Worm (Caenorhabditis elegans) whole organism, L4/young adult: ENCODE measurements around the gene ccm-3.

ENCODE experiments used
- W03F9.2 ChIP-seq: fragments of 150-350 bp; optimal IDR thresholded peaks from 2 replicates; lab custom pipeline; 2014; ENCODE audit warnings: missing biosample characterization, missing genetic modification characterization
- dao-5 ChIP-seq: sonication (generic microtip); optimal IDR thresholded peaks from 2 replicates; lab custom pipeline; 2016; ENCODE audit warnings: missing genotype, missing genetic modification characterization, moderate library complexity, missing compliant biosample characterization
- him-1 ChIP-seq: sonication (generic microtip); optimal IDR thresholded peaks from 2 replicates; lab custom pipeline; 2016; ENCODE audit warnings: missing genotype, missing genetic modification reagents, missing genetic modification characterization, missing compliant biosample characterization

DNA sequence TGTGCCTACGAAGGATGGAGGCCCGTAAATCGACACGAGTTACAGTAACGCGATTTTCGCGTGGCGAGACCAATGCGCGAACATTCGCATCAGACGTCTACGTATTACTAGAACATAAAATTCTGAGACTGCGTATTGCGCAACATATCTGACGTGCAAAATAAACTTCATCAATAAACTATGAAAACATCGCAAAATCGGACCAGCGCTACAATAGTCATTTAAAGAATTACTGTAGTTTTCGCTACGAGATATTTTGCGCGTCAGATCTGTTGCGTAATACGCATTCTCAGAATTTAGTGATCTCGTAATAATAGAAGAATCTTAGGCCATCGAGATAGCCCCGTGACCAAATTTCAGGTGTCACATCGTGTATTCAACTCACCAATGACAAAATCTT lies 12.8 kb downstream of the ccm-3 start:
- TF ChIP-seq him-1 (tag; lab: Kevin White, UChicago): no peak
- no peak for TF ChIP-seq W03F9.2 (tag; lab: Kevin White, UChicago)
- no peak for TF ChIP-seq dao-5 (tag; lab: Kevin White, UChicago)
